Fruit fly (Drosophila melanogaster) whole organism, adult: Measurements from ENCODE around the gene Tim17a2.

ENCODE experiments used
- CG11617 ChIP-seq: fragments of 200-800 bp; sonication (Bioruptor generic); optimal IDR thresholded peaks from 2 replicates; lab custom pipeline; 2017; ENCODE audit warnings: mild to moderate bottlenecking, missing biosample characterization, missing genetic modification reagents, missing genetic modification characterization
- CG12768 ChIP-seq: fragments of 200-800 bp; sonication (Bioruptor generic); optimal IDR thresholded peaks from 2 replicates; lab custom pipeline; 2017; ENCODE audit warnings: missing biosample characterization, missing genetic modification characterization, mild to moderate bottlenecking, moderate library complexity, missing genetic modification reagents
- CG14711 ChIP-seq: fragments of 200-800 bp; sonication (Bioruptor generic); optimal IDR thresholded peaks from 2 replicates; lab custom pipeline; 2018; ENCODE audit warnings: missing biosample characterization, mild to moderate bottlenecking, missing genetic modification characterization, moderate library complexity
- CG1620 ChIP-seq: fragments of 200-800 bp; sonication (Bioruptor generic); optimal IDR thresholded peaks from 2 replicates; lab custom pipeline; 2016; ENCODE audit warnings: missing biosample characterization, missing genetic modification characterization
- CG5204 ChIP-seq: fragments of 200-800 bp; sonication (Bioruptor generic); optimal IDR thresholded peaks from 2 replicates; lab custom pipeline; 2016; ENCODE audit warnings: missing biosample characterization, missing genetic modification characterization
- CG7045 ChIP-seq: fragments of 200-800 bp; sonication (Bioruptor generic); optimal IDR thresholded peaks from 2 replicates; lab custom pipeline; 2017; ENCODE audit warnings: missing biosample characterization, mild to moderate bottlenecking, missing genetic modification characterization
- Clk ChIP-seq: fragments of 200-800 bp; sonication (Bioruptor generic); optimal IDR thresholded peaks from 2 replicates; lab custom pipeline; 2017; ENCODE audit warnings: missing biosample characterization, missing genetic modification characterization
- Hr96 ChIP-seq: fragments of 200-800 bp; sonication (Bioruptor generic); optimal IDR thresholded peaks from 2 replicates; lab custom pipeline; 2016; ENCODE audit warnings: missing biosample characterization, missing genetic modification characterization
- Mnt ChIP-seq: fragments of 200-800 bp; sonication (Bioruptor generic); optimal IDR thresholded peaks from 2 replicates; lab custom pipeline; 2016; ENCODE audit warnings: missing biosample characterization, mild to moderate bottlenecking, missing genetic modification characterization
- bab1 ChIP-seq: fragments of 200-800 bp; sonication (Bioruptor generic); optimal IDR thresholded peaks from 3 replicates; lab custom pipeline; 2019; ENCODE audit warnings: missing biosample characterization, mild to moderate bottlenecking, missing genetic modification characterization, moderate library complexity
- kay ChIP-seq: fragments of 200-800 bp; sonication (Bioruptor generic); peaks from one replicate; lab custom pipeline; 2016; ENCODE audit warnings: missing biosample characterization, missing genetic modification characterization, borderline replicate concordance
- pad ChIP-seq: fragments of 200-800 bp; sonication (Bioruptor generic); optimal IDR thresholded peaks from 3 replicates; lab custom pipeline; 2017; ENCODE audit warnings: missing biosample characterization, missing genetic modification characterization, mild to moderate bottlenecking, moderate library complexity, missing genetic modification reagents
- tj ChIP-seq: fragments of 200-800 bp; sonication (Bioruptor generic); optimal IDR thresholded peaks from 3 replicates; lab custom pipeline; 2017; ENCODE audit warnings: missing biosample characterization, mild to moderate bottlenecking, missing genetic modification characterization, moderate library complexity
- toe ChIP-seq: fragments of 200-800 bp; sonication (Bioruptor generic); optimal IDR thresholded peaks from 2 replicates; lab custom pipeline; 2016; ENCODE audit warnings: missing biosample characterization, missing genetic modification characterization

dm6 chr3R:5297315-5297714 lies 34.8 kb upstream of the Tim17a2 start:
- TF ChIP-seq CG12768 (GFP tag; lab: Kevin White, UChicago) (no peak), CG5204 (GFP tag; lab: Kevin White, UChicago) (no peak), tj (GFP tag; lab: Kevin White, UChicago) (no peak), Clk (no peak), bab1 (GFP tag; lab: Kevin White, UChicago) (peak; percentile 58), Hr96 (GFP tag; lab: Kevin White, UChicago) (no peak), CG7045 (no peak), CG1620 (GFP tag; lab: Kevin White, UChicago) (peak; percentile 13), pad (GFP tag; lab: Kevin White, UChicago) (no peak), kay (GFP tag; lab: Kevin White, UChicago) (peak; percentile 26), toe (GFP tag; lab: Kevin White, UChicago) (no peak), CG11617 (GFP tag; lab: Kevin White, UChicago) (no peak), CG14711 (tag; lab: Kevin White, UChicago) (no peak), Mnt (GFP tag; lab: Kevin White, UChicago) (peak; percentile 42)
